Worm (Caenorhabditis elegans) whole organism, L4 larva: ENCODE results near the gene Y42G9A.3.

Source experiments
- ces-1 ChIP-seq: fragments of 150-350 bp; sonication (generic microtip); optimal IDR thresholded peaks from 4 replicates; lab custom pipeline; 2014; ENCODE audit warnings: missing biosample characterization, missing genetic modification reagents, missing genetic modification characterization
- cey-2 ChIP-seq: sonication (generic microtip); optimal IDR thresholded peaks from 3 replicates; lab custom pipeline; 2017; ENCODE audit warnings: missing genetic modification characterization, mild to moderate bottlenecking, missing compliant biosample characterization, antibody characterized with exemption, borderline replicate concordance; ENCODE audit not compliant: insufficient read depth
- jun-1 ChIP-seq: fragments of 150-350 bp; optimal IDR thresholded peaks from 2 replicates; lab custom pipeline; 2014; ENCODE audit warnings: missing biosample characterization, missing genetic modification reagents, missing genetic modification characterization
- lin-39 ChIP-seq: fragments of 150-350 bp; optimal IDR thresholded peaks from 2 replicates; lab custom pipeline; 2014; ENCODE audit warnings: missing biosample characterization, missing genetic modification reagents, missing genetic modification characterization
- pha-4 ChIP-seq, 2 experiments: fragments of 150-350 bp in 1 of 2; fragments of 200-800 bp in 1 of 2; sonication (Bioruptor generic) in 1 of 2; IDR thresholded peaks in 1 of 2; optimal IDR thresholded peaks in 1 of 2; 2 replicates each; pipeline versions ENCODE4 v1.3.6 to Lab custom; 2014 to 2022; ENCODE audit warnings: missing genetic modification characterization in 2 of 2, missing genetic modification reagents in 2 of 2, missing biosample characterization in 1 of 2, missing compliant biosample characterization in 1 of 2
- unc-62 ChIP-seq, 3 experiments: fragments of 150-350 bp in 1 of 3; sonication (generic microtip); optimal IDR thresholded peaks in 2 of 3; peaks in 1 of 3; 1 replicate in 1 of 3; 2 replicates in 2 of 3; lab custom pipeline; 2014 to 2017; ENCODE audit warnings: missing biosample characterization in 3 of 3, missing genetic modification characterization in 3 of 3, missing genetic modification reagents in 3 of 3, missing genotype in 1 of 3
- zip-11 ChIP-seq: fragments of 200-800 bp; sonication (Bioruptor generic); IDR thresholded peaks from 2 replicates; pipeline ENCODE4 v1.3.6; 2022; ENCODE audit warnings: missing genetic modification characterization, missing compliant biosample characterization
- ztf-11 ChIP-seq: fragments of 150-350 bp; optimal IDR thresholded peaks from 2 replicates; lab custom pipeline; 2014; ENCODE audit warnings: missing biosample characterization, missing genetic modification characterization

DNA sequence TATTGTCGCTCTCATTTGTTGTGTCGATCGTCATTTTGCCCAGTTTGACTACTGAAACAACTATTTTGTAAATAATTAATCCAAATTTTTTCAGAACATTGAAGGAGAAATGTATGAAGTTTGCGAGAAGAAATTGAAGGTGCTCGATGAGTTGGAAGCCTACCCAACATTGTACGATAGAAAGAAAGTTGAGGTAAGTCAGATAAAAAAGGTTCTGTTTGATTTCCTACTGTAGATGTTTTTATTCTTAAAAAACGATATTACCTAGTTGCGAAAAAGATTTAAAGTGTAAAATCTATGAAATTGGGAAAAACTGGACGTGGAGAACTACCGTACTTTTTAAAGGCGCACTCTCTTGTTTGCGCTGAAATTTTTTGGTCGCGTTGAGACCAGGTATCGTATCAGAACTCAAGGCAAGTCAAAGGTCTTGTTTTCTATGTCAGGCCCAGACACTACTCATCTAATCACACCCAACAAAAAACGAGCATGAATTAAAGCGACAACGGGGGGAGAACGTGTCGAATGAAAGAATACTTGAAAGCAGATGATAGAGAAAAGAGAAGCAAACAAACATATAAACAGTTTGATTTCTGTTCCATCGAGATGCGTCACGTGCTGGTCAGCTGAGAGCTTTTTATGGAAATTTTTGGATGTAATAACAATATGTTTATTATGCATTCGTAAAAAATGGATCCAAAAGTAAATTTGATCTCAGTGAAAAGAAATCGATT lies 22.6 kb downstream of the Y42G9A.3 start, which contains the start of gene efk-1:
- TF ChIP-seq ces-1 (GFP tag; lab: Kevin White, UChicago) (no peak), cey-2 (tag; lab: Kevin White, UChicago) (no peak), pha-4 (GFP tag; IDR thresholded peaks at IDR 0.05; lab: Robert Waterston, UW) (no peak), pha-4 (tag; optimal IDR thresholded peaks at IDR 0.05; lab: Kevin White, UChicago) (no peak), ztf-11 (no peak), unc-62 (GFP tag; optimal IDR thresholded peaks at IDR 0.05 in 1 of 2; lab: Kevin White, UChicago) (no peak), unc-62 (tag; optimal IDR thresholded peaks at IDR 0.05; lab: Kevin White, UChicago) (no peak), lin-39 (tag; lab: Kevin White, UChicago) (no peak), zip-11 (GFP tag; lab: Robert Waterston, UW) (no peak), jun-1 (tag; lab: Kevin White, UChicago) (no peak)
